Fruit fly (Drosophila melanogaster) whole organism, embryonic: ENCODE measurements around the gene CG42673.

ENCODE experiments used
- ATbp ChIP-seq: fragments of 200-800 bp; sonication (Bioruptor generic); optimal IDR thresholded peaks from 2 replicates; lab custom pipeline; 2017; ENCODE audit warnings: missing biosample characterization, mild to moderate bottlenecking, missing genetic modification characterization, missing genetic modification reagents
- Blimp-1 ChIP-seq: fragments of 200-800 bp; sonication (Bioruptor generic); optimal IDR thresholded peaks from 3 replicates; lab custom pipeline; 2018; ENCODE audit warnings: missing biosample characterization, missing genetic modification characterization, mild to moderate bottlenecking, moderate library complexity, missing genetic modification reagents
- CG10267 ChIP-seq: fragments of 200-800 bp; sonication (Bioruptor generic); optimal IDR thresholded peaks from 2 replicates; lab custom pipeline; 2018; ENCODE audit warnings: missing biosample characterization, mild to moderate bottlenecking, missing genetic modification characterization, moderate library complexity
- CG10366 ChIP-seq: fragments of 200-800 bp; sonication (Bioruptor generic); IDR thresholded peaks from 2 replicates; pipeline ENCODE4 v1.3.6; 2022; ENCODE audit warnings: missing biosample characterization, missing genetic modification characterization
- CG10565 ChIP-seq: fragments of 200-800 bp; sonication (Bioruptor generic); optimal IDR thresholded peaks from 3 replicates; lab custom pipeline; 2016; ENCODE audit warnings: missing biosample characterization, mild to moderate bottlenecking, missing genetic modification characterization
- CG11723 ChIP-seq: fragments of 200-800 bp; sonication (Bioruptor generic); optimal IDR thresholded peaks from 2 replicates; lab custom pipeline; 2017; ENCODE audit warnings: missing biosample characterization, mild to moderate bottlenecking, missing genetic modification characterization
- CG13123 ChIP-seq: fragments of 200-800 bp; sonication (Bioruptor generic); optimal IDR thresholded peaks from 2 replicates; lab custom pipeline; 2016; ENCODE audit warnings: missing biosample characterization, missing genetic modification characterization
- CG14710 ChIP-seq: fragments of 200-800 bp; sonication (Bioruptor generic); optimal IDR thresholded peaks from 3 replicates; lab custom pipeline; 2019; ENCODE audit warnings: missing biosample characterization, mild to moderate bottlenecking, missing genetic modification characterization, moderate library complexity
- CG15269 ChIP-seq: fragments of 200-800 bp; sonication (Bioruptor generic); optimal IDR thresholded peaks from 2 replicates; lab custom pipeline; 2018; ENCODE audit warnings: missing biosample characterization, mild to moderate bottlenecking, missing genetic modification characterization, moderate library complexity
- CG15696 ChIP-seq: fragments of 200-800 bp; sonication (Bioruptor generic); optimal IDR thresholded peaks from 2 replicates; lab custom pipeline; 2019; ENCODE audit warnings: missing biosample characterization, mild to moderate bottlenecking, missing genetic modification characterization, moderate library complexity
- CG16815 ChIP-seq: fragments of 200-800 bp; sonication (Bioruptor generic); optimal IDR thresholded peaks from 3 replicates; lab custom pipeline; 2017; ENCODE audit warnings: missing biosample characterization, mild to moderate bottlenecking, missing genetic modification characterization
- CG17385 ChIP-seq: fragments of 200-800 bp; sonication (Bioruptor generic); optimal IDR thresholded peaks from 3 replicates; lab custom pipeline; 2018; ENCODE audit warnings: missing biosample characterization, mild to moderate bottlenecking, missing genetic modification characterization
- CG2678 ChIP-seq: fragments of 200-800 bp; sonication (Bioruptor generic); optimal IDR thresholded peaks from 3 replicates; lab custom pipeline; 2019; ENCODE audit warnings: missing biosample characterization, mild to moderate bottlenecking, missing genetic modification characterization, moderate library complexity
- CG2712 ChIP-seq: fragments of 200-800 bp; optimal IDR thresholded peaks from 3 replicates; lab custom pipeline; 2019; ENCODE audit warnings: missing biosample characterization, mild to moderate bottlenecking, missing genetic modification characterization, moderate library complexity
- CG2875 ChIP-seq: fragments of 200-800 bp; sonication (Bioruptor generic); optimal IDR thresholded peaks from 2 replicates; lab custom pipeline; 2017; ENCODE audit warnings: missing biosample characterization, mild to moderate bottlenecking, missing genetic modification characterization, missing genetic modification reagents
- CG3407 ChIP-seq: fragments of 200-800 bp; sonication (Bioruptor generic); optimal IDR thresholded peaks from 2 replicates; lab custom pipeline; 2018; ENCODE audit warnings: missing biosample characterization, mild to moderate bottlenecking, missing genetic modification characterization
- CG5245 ChIP-seq: fragments of 200-800 bp; sonication (Bioruptor generic); optimal IDR thresholded peaks from 3 replicates; lab custom pipeline; 2016; ENCODE audit warnings: missing biosample characterization, missing genetic modification characterization
- CG6765 ChIP-seq: fragments of 200-800 bp; sonication (Bioruptor generic); optimal IDR thresholded peaks from 3 replicates; lab custom pipeline; 2017; ENCODE audit warnings: missing biosample characterization, mild to moderate bottlenecking, missing genetic modification characterization
- CG6813 ChIP-seq: fragments of 200-800 bp; sonication (Bioruptor generic); optimal IDR thresholded peaks from 2 replicates; lab custom pipeline; 2017; ENCODE audit warnings: missing biosample characterization, missing genetic modification characterization, mild to moderate bottlenecking, moderate library complexity, missing genetic modification reagents
- CG9727 ChIP-seq: fragments of 200-800 bp; sonication (Bioruptor generic); optimal IDR thresholded peaks from 3 replicates; lab custom pipeline; 2017; ENCODE audit warnings: missing biosample characterization, mild to moderate bottlenecking, missing genetic modification characterization
- CG9817 ChIP-seq: fragments of 200-800 bp; sonication (Bioruptor generic); optimal IDR thresholded peaks from 2 replicates; lab custom pipeline; 2018; ENCODE audit warnings: missing biosample characterization, mild to moderate bottlenecking, missing genetic modification characterization, moderate library complexity
- CG9932 ChIP-seq: fragments of 200-800 bp; sonication (Bioruptor generic); IDR thresholded peaks from 2 replicates; pipeline ENCODE4 v1.3.6; 2022; ENCODE audit warnings: missing biosample characterization, missing genetic modification characterization
- D ChIP-seq, 2 experiments: fragments of 200-800 bp in 1 of 2; fragments of >200 bp in 1 of 2; sonication (Bioruptor generic) in 1 of 2; optimal IDR thresholded peaks; 2 replicates in 1 of 2; 3 replicates in 1 of 2; lab custom pipeline; 2017; ENCODE audit warnings: mild to moderate bottlenecking in 1 of 2, missing biosample characterization in 1 of 2, missing genetic modification characterization in 1 of 2, missing genetic modification reagents in 1 of 2
- Dek ChIP-seq: fragments of 200-800 bp; sonication (Bioruptor generic); optimal IDR thresholded peaks from 3 replicates; lab custom pipeline; 2019; ENCODE audit warnings: missing biosample characterization, mild to moderate bottlenecking, missing genetic modification characterization, moderate library complexity
- ERR ChIP-seq: fragments of 200-800 bp; sonication (Bioruptor generic); optimal IDR thresholded peaks from 2 replicates; lab custom pipeline; 2016; ENCODE audit warnings: missing biosample characterization, missing genetic modification characterization
- Ets65A ChIP-seq: fragments of 200-800 bp; sonication (Bioruptor generic); peaks from one replicate; lab custom pipeline; 2016; ENCODE audit warnings: missing biosample characterization, missing genetic modification characterization
- Hmr ChIP-seq: fragments of 200-800 bp; sonication (Bioruptor generic); optimal IDR thresholded peaks from 3 replicates; lab custom pipeline; 2017; ENCODE audit warnings: mild to moderate bottlenecking, missing biosample characterization, missing genetic modification reagents, missing genetic modification characterization
- Hr3 ChIP-seq: fragments of 200-800 bp; sonication (Bioruptor generic); optimal IDR thresholded peaks from 3 replicates; lab custom pipeline; 2016; ENCODE audit warnings: missing biosample characterization, missing genetic modification characterization
- Neu2 ChIP-seq: fragments of 200-800 bp; sonication (Bioruptor generic); optimal IDR thresholded peaks from 3 replicates; lab custom pipeline; 2016; ENCODE audit warnings: missing biosample characterization, missing genetic modification characterization, borderline replicate concordance
- Nf-YB ChIP-seq: fragments of 200-800 bp; sonication (Bioruptor generic); optimal IDR thresholded peaks from 3 replicates; lab custom pipeline; 2019; ENCODE audit warnings: missing biosample characterization, mild to moderate bottlenecking, missing genetic modification characterization, moderate library complexity
- Ptx1 ChIP-seq: fragments of 200-800 bp; sonication (Bioruptor generic); IDR thresholded peaks from 2 replicates; pipeline ENCODE4 v1.3.6; 2022; ENCODE audit warnings: missing biosample characterization, missing genetic modification characterization
- Tbp ChIP-seq: fragments of >200 bp; optimal IDR thresholded peaks from 2 replicates; lab custom pipeline; 2018; ENCODE audit warnings: missing biosample characterization, missing genetic modification characterization
- ara ChIP-seq: fragments of 200-800 bp; sonication (Bioruptor generic); IDR thresholded peaks from 2 replicates; pipeline ENCODE4 v1.3.6; 2022; ENCODE audit warnings: missing biosample characterization, missing genetic modification characterization
- az2 ChIP-seq: fragments of 200-800 bp; sonication (Bioruptor generic); optimal IDR thresholded peaks from 3 replicates; lab custom pipeline; 2016; ENCODE audit warnings: missing biosample characterization, missing genetic modification characterization
- bbx ChIP-seq: fragments of 200-800 bp; sonication (Bioruptor generic); IDR thresholded peaks from 2 replicates; pipeline ENCODE4 v1.3.6; 2022; ENCODE audit warnings: missing biosample characterization, missing genetic modification characterization; ENCODE audit not compliant: partially characterized antibody
- cwo ChIP-seq: fragments of 200-800 bp; sonication (Bioruptor generic); optimal IDR thresholded peaks from 3 replicates; lab custom pipeline; 2017; ENCODE audit warnings: missing biosample characterization, missing genetic modification characterization, mild to moderate bottlenecking, moderate library complexity, missing genetic modification reagents
- ewg ChIP-seq: fragments of 200-800 bp; sonication (Bioruptor generic); optimal IDR thresholded peaks from 3 replicates; lab custom pipeline; 2017; ENCODE audit warnings: mild to moderate bottlenecking, missing biosample characterization, missing genetic modification reagents, missing genetic modification characterization
- ind ChIP-seq: fragments of 200-800 bp; sonication (Bioruptor generic); optimal IDR thresholded peaks from 3 replicates; lab custom pipeline; 2016; ENCODE audit warnings: missing biosample characterization, missing genetic modification characterization
- knrl ChIP-seq: fragments of 200-800 bp; sonication (Bioruptor generic); IDR thresholded peaks from 3 replicates; pipeline ENCODE4 v1.3.6; 2022; ENCODE audit warnings: missing biosample characterization, missing genetic modification characterization; ENCODE audit not compliant: partially characterized antibody
- lab ChIP-seq: fragments of 200-800 bp; sonication (Bioruptor generic); optimal IDR thresholded peaks from 3 replicates; lab custom pipeline; 2017; ENCODE audit warnings: missing biosample characterization, missing genetic modification characterization, mild to moderate bottlenecking, moderate library complexity, missing genetic modification reagents
- lola ChIP-seq, 3 experiments: fragments of >200 bp in 2 of 3; fragments of 200-800 bp in 1 of 3; sonication (Bioruptor generic) in 1 of 3; optimal IDR thresholded peaks; 2 replicates each; lab custom pipeline; 2017 to 2019; ENCODE audit warnings: missing biosample characterization in 3 of 3, missing genetic modification characterization in 3 of 3, mild to moderate bottlenecking in 1 of 3, moderate library complexity in 1 of 3
- mam ChIP-seq: fragments of 200-800 bp; sonication (Bioruptor generic); optimal IDR thresholded peaks from 3 replicates; lab custom pipeline; 2016; ENCODE audit warnings: missing biosample characterization, missing genetic modification characterization
- salm ChIP-seq: fragments of 200-800 bp; sonication (Bioruptor generic); optimal IDR thresholded peaks from 2 replicates; lab custom pipeline; 2018; ENCODE audit warnings: missing biosample characterization, mild to moderate bottlenecking, missing genetic modification characterization
- sqz ChIP-seq: fragments of 200-800 bp; sonication (Bioruptor generic); optimal IDR thresholded peaks from 3 replicates; lab custom pipeline; 2018; ENCODE audit warnings: missing biosample characterization, mild to moderate bottlenecking, missing genetic modification characterization
- tgo ChIP-seq: fragments of 200-800 bp; sonication (Bioruptor generic); IDR thresholded peaks from 3 replicates; pipeline ENCODE4 v1.3.6; 2022; ENCODE audit warnings: missing biosample characterization, missing genetic modification characterization
- trem ChIP-seq: fragments of 200-800 bp; optimal IDR thresholded peaks from 3 replicates; lab custom pipeline; 2019; ENCODE audit warnings: missing biosample characterization, mild to moderate bottlenecking, missing genetic modification characterization, moderate library complexity
- wek ChIP-seq: fragments of 200-800 bp; sonication (Bioruptor generic); optimal IDR thresholded peaks from 3 replicates; lab custom pipeline; 2018; ENCODE audit warnings: missing biosample characterization, mild to moderate bottlenecking, missing genetic modification characterization, moderate library complexity
- zf30C ChIP-seq: fragments of 200-800 bp; sonication (Bioruptor generic); optimal IDR thresholded peaks from 3 replicates; lab custom pipeline; 2018; ENCODE audit warnings: missing biosample characterization, mild to moderate bottlenecking, missing genetic modification characterization

CG42673 gene

dm6 chr3L:9508653-9509036 is 38.4 kb upstream of the CG42673 start (continued):
- peak; percentile 30 for TF ChIP-seq CG6813
- no peak for TF ChIP-seq D (optimal IDR thresholded peaks at IDR 0.05; lab: Kevin White, UChicago)
- TF ChIP-seq D (GFP tag; optimal IDR thresholded peaks at IDR 0.05; lab: Kevin White, UChicago) = peak; percentile 53
- peak; percentile 15 for TF ChIP-seq CG15696 (tag; lab: Kevin White, UChicago)
- peak; percentile 50 for TF ChIP-seq CG17385 (GFP tag; lab: Kevin White, UChicago)
- no peak for TF ChIP-seq knrl (GFP tag; lab: Robert Waterston, UW)
- peak; percentile 84 for TF ChIP-seq CG2712 (tag; lab: Kevin White, UChicago)
- TF ChIP-seq CG2875 (GFP tag; lab: Kevin White, UChicago) = peak; percentile 68
- peak; percentile 72 for TF ChIP-seq CG10267 (tag; lab: Kevin White, UChicago)
- TF ChIP-seq ERR (GFP tag; lab: Kevin White, UChicago) = no peak
- peak; percentile 75 for TF ChIP-seq CG2678
- TF ChIP-seq Hmr = peak; percentile 67
- peak; percentile 63 for TF ChIP-seq CG9727 (GFP tag; lab: Kevin White, UChicago)
- peak; percentile 54; the same call in 1 of the 2 replicates for TF ChIP-seq Ptx1
- TF ChIP-seq Nf-YB = peak; percentile 37
- TF ChIP-seq salm (tag; lab: Kevin White, UChicago) = peak; percentile 56
- no peak for TF ChIP-seq Tbp (GFP tag; lab: Kevin White, UChicago)
- no peak for TF ChIP-seq CG13123 (GFP tag; lab: Kevin White, UChicago)
- peak; percentile 31; the same call in 1 of the 2 replicates for TF ChIP-seq CG10366
- peak; percentile 59 for TF ChIP-seq ind
- TF ChIP-seq CG10565 (GFP tag; lab: Kevin White, UChicago) = no peak
- TF ChIP-seq zf30C = no peak
- peak; percentile 61 for TF ChIP-seq CG14710 (tag; lab: Kevin White, UChicago)
- TF ChIP-seq ewg = peak; percentile 2
- peak; percentile 72 for TF ChIP-seq Blimp-1 (GFP tag; lab: Kevin White, UChicago)
- TF ChIP-seq wek (GFP tag; lab: Kevin White, UChicago) = peak; percentile 16
- TF ChIP-seq CG15269 (tag; lab: Kevin White, UChicago) = peak; percentile 70
- TF ChIP-seq mam (GFP tag; lab: Kevin White, UChicago) = no peak
- TF ChIP-seq CG16815 (GFP tag; lab: Kevin White, UChicago) = peak; percentile 30
- peak; percentile 61 for TF ChIP-seq CG3407 (GFP tag; lab: Kevin White, UChicago)
- no peak for TF ChIP-seq Neu2 (GFP tag; lab: Kevin White, UChicago)
- TF ChIP-seq Hr3 (GFP tag; lab: Kevin White, UChicago) = peak; percentile 53
- TF ChIP-seq CG6765 (GFP tag; lab: Kevin White, UChicago) = no peak
- peak; percentile 53 for TF ChIP-seq cwo
- peak; percentile 59 for TF ChIP-seq trem (tag; lab: Kevin White, UChicago)
- TF ChIP-seq bbx = no peak
- TF ChIP-seq az2 (GFP tag; lab: Kevin White, UChicago) = peak; percentile 12
- TF ChIP-seq sqz (GFP tag; lab: Kevin White, UChicago) = peak; percentile 59
- TF ChIP-seq lola (GFP tag; optimal IDR thresholded peaks at IDR 0.05; lab: Kevin White, UChicago) = peak in 1 of 3 experiments; percentile 61
- TF ChIP-seq CG5245 (GFP tag; lab: Kevin White, UChicago) = peak; percentile 27
- TF ChIP-seq CG9932 (GFP tag; lab: Robert Waterston, UW) = 0 out of 2 replicates have a peak, but pooled peaks have one; percentile 10
- peak; percentile 54 for TF ChIP-seq Dek (tag; lab: Kevin White, UChicago)
- TF ChIP-seq lab (GFP tag; lab: Kevin White, UChicago) = peak; percentile 65
- peak; percentile 32; the same call in 1 of the 3 replicates for TF ChIP-seq tgo (GFP tag; lab: Robert Waterston, UW)
- TF ChIP-seq CG9817 (tag; lab: Kevin White, UChicago) = peak; percentile 43
- peak; percentile 74 for TF ChIP-seq ATbp (GFP tag; lab: Kevin White, UChicago)
- TF ChIP-seq Ets65A = no peak
- no peak for TF ChIP-seq ara (GFP tag; lab: Robert Waterston, UW)
- TF ChIP-seq CG11723 (GFP tag; lab: Kevin White, UChicago) = peak; percentile 15
